Worm (Caenorhabditis elegans) whole organism, young adult: ENCODE measurements around the gene R13A5.11.

Source experiments
- B0019.2 ChIP-seq: fragments of 200-800 bp; sonication (Bioruptor generic); conservative IDR thresholded peaks from 2 replicates; pipeline ENCODE4 v1.3.6; 2022; ENCODE audit warnings: missing genetic modification reagents, missing genetic modification characterization, missing compliant biosample characterization
- F10E7.11 ChIP-seq: sonication (generic microtip); optimal IDR thresholded peaks from 2 replicates; lab custom pipeline; 2017; ENCODE audit warnings: mild to moderate bottlenecking, missing genetic modification characterization, moderate library complexity, missing compliant biosample characterization
- F23B12.7 ChIP-seq: sonication (generic microtip); optimal IDR thresholded peaks from 2 replicates; lab custom pipeline; 2017; ENCODE audit warnings: missing genetic modification characterization, mild to moderate bottlenecking, missing compliant biosample characterization, antibody characterized with exemption, moderate library complexity; ENCODE audit not compliant: insufficient read depth
- F33H1.4 ChIP-seq: fragments of 200-800 bp; sonication (Bioruptor generic); IDR thresholded peaks from 2 replicates; pipeline ENCODE4 v1.3.6; 2022; ENCODE audit warnings: missing genetic modification reagents, missing genetic modification characterization, missing compliant biosample characterization
- F37B4.10 ChIP-seq: fragments of 200-800 bp; sonication (Bioruptor generic); IDR thresholded peaks from 2 replicates; pipeline ENCODE4 v1.3.6; 2022; ENCODE audit warnings: missing genetic modification characterization, missing compliant biosample characterization
- F49E8.2 ChIP-seq: sonication (generic microtip); optimal IDR thresholded peaks from 3 replicates; lab custom pipeline; 2017; ENCODE audit warnings: missing genetic modification characterization, mild to moderate bottlenecking, missing compliant biosample characterization, antibody characterized with exemption, moderate library complexity; ENCODE audit not compliant: insufficient read depth
- F52B5.7 ChIP-seq: sonication (generic microtip); optimal IDR thresholded peaks from 2 replicates; lab custom pipeline; 2016; ENCODE audit warnings: mild to moderate bottlenecking, missing genetic modification characterization, missing compliant biosample characterization
- K12H6.12 ChIP-seq: fragments of 200-800 bp; sonication (Bioruptor generic); optimal IDR thresholded peaks from 2 replicates; lab custom pipeline; 2018; ENCODE audit warnings: mild to moderate bottlenecking, missing genetic modification characterization, missing compliant biosample characterization
- T07F8.4 ChIP-seq: sonication (generic microtip); optimal IDR thresholded peaks from 2 replicates; lab custom pipeline; 2016; ENCODE audit warnings: mild to moderate bottlenecking, missing genetic modification characterization, moderate library complexity, missing compliant biosample characterization
- ama-1 ChIP-seq, 3 experiments: fragments of 150-350 bp in 1 of 3; sonication (generic microtip) in 2 of 3; optimal IDR thresholded peaks; 2 replicates each; lab custom pipeline; 2014 to 2018; ENCODE audit warnings: missing biosample characterization in 2 of 3, missing genetic modification characterization in 2 of 3, missing genetic modification reagents in 2 of 3
- attf-5 ChIP-seq: fragments of 200-800 bp; sonication (Bioruptor generic); optimal IDR thresholded peaks from 2 replicates; lab custom pipeline; 2018; ENCODE audit warnings: mild to moderate bottlenecking, missing genetic modification characterization, missing compliant biosample characterization
- bed-2 ChIP-seq: fragments of 200-800 bp; sonication (Bioruptor generic); IDR thresholded peaks from 2 replicates; pipeline ENCODE4 v1.3.6; 2022; ENCODE audit warnings: missing genetic modification reagents, missing genetic modification characterization, missing compliant biosample characterization
- cebp-1 ChIP-seq, 2 experiments: fragments of 200-800 bp in 1 of 2; sonication (Bioruptor generic) in 1 of 2; sonication (generic microtip) in 1 of 2; IDR thresholded peaks in 1 of 2; optimal IDR thresholded peaks in 1 of 2; 2 replicates each; pipeline versions ENCODE4 v1.3.6 to Lab custom; 2017 to 2022; ENCODE audit warnings: missing compliant biosample characterization in 2 of 2, missing genetic modification characterization in 2 of 2, mild to moderate bottlenecking in 1 of 2, missing genetic modification reagents in 1 of 2, moderate library complexity in 1 of 2
- ceh-40 ChIP-seq: fragments of 200-800 bp; sonication (Bioruptor generic); IDR thresholded peaks from 2 replicates; pipeline ENCODE4 v1.3.6; 2022; ENCODE audit warnings: missing genetic modification characterization, missing compliant biosample characterization
- dox-1 ChIP-seq: fragments of 200-800 bp; sonication (Bioruptor generic); IDR thresholded peaks from 2 replicates; pipeline ENCODE4 v1.3.6; 2022; ENCODE audit warnings: missing genetic modification reagents, missing genetic modification characterization, missing compliant biosample characterization
- gei-17 ChIP-seq: fragments of 200-800 bp; sonication (Bioruptor generic); optimal IDR thresholded peaks from 2 replicates; lab custom pipeline; 2018; ENCODE audit warnings: mild to moderate bottlenecking, missing genetic modification characterization, missing compliant biosample characterization
- hlh-26 ChIP-seq: fragments of 200-800 bp; sonication (Bioruptor generic); conservative IDR thresholded peaks from 2 replicates; pipeline ENCODE4 v1.3.6; 2022; ENCODE audit warnings: missing genetic modification reagents, missing genetic modification characterization, missing compliant biosample characterization
- hmg-1.2 ChIP-seq: fragments of 200-800 bp; sonication (Bioruptor generic); IDR thresholded peaks from 2 replicates; pipeline ENCODE4 v1.3.6; 2022; ENCODE audit warnings: missing genetic modification reagents, missing genetic modification characterization, missing compliant biosample characterization
- let-607 ChIP-seq, 2 experiments: fragments of 200-800 bp in 1 of 2; sonication (Bioruptor generic) in 1 of 2; sonication (generic microtip) in 1 of 2; optimal IDR thresholded peaks; 2 replicates each; lab custom pipeline; 2016 to 2018; ENCODE audit warnings: mild to moderate bottlenecking in 2 of 2, missing compliant biosample characterization in 2 of 2, missing genetic modification characterization in 2 of 2, moderate library complexity in 2 of 2, missing genotype in 1 of 2
- lin-35 ChIP-seq, 3 experiments: fragments of 150-350 bp in 2 of 3; sonication (generic microtip) in 1 of 3; optimal IDR thresholded peaks; 2 replicates each; lab custom pipeline; 2014 to 2018; ENCODE audit warnings: missing biosample characterization in 3 of 3, missing genetic modification characterization in 3 of 3, missing genetic modification reagents in 3 of 3
- lin-40 ChIP-seq: sonication (generic microtip); optimal IDR thresholded peaks from 2 replicates; lab custom pipeline; 2016; ENCODE audit warnings: missing genetic modification characterization, mild to moderate bottlenecking, missing compliant biosample characterization, missing genotype, missing genetic modification reagents
- lin-54 ChIP-seq: fragments of 200-800 bp; sonication (Bioruptor generic); optimal IDR thresholded peaks from 2 replicates; lab custom pipeline; 2018; ENCODE audit warnings: mild to moderate bottlenecking, missing genetic modification characterization, missing compliant biosample characterization
- lsl-1 ChIP-seq: fragments of 200-800 bp; sonication (Bioruptor generic); optimal IDR thresholded peaks from 2 replicates; lab custom pipeline; 2018; ENCODE audit warnings: mild to moderate bottlenecking, missing genetic modification characterization, moderate library complexity, missing compliant biosample characterization
- madf-10 ChIP-seq: sonication (generic microtip); optimal IDR thresholded peaks from 2 replicates; lab custom pipeline; 2016; ENCODE audit warnings: mild to moderate bottlenecking, missing genetic modification characterization, missing compliant biosample characterization
- madf-3 ChIP-seq: fragments of 200-800 bp; sonication (Bioruptor generic); IDR thresholded peaks from 2 replicates; pipeline ENCODE4 v1.3.6; 2022; ENCODE audit warnings: missing genetic modification reagents, missing genetic modification characterization, missing compliant biosample characterization
- mel-28 ChIP-seq: sonication (generic microtip); optimal IDR thresholded peaks from 2 replicates; lab custom pipeline; 2016; ENCODE audit warnings: borderline replicate concordance, mild to moderate bottlenecking, missing genetic modification characterization, missing compliant biosample characterization
- pbrm-1 ChIP-seq: fragments of 200-800 bp; sonication (Bioruptor generic); IDR thresholded peaks from 2 replicates; pipeline ENCODE4 v1.3.6; 2022; ENCODE audit warnings: missing genetic modification reagents, missing genetic modification characterization, missing compliant biosample characterization
- pha-4 ChIP-seq: fragments of 150-350 bp; sonication (generic microtip); optimal IDR thresholded peaks from 2 replicates; lab custom pipeline; 2014; ENCODE audit warnings: missing biosample characterization, missing genetic modification reagents, missing genetic modification characterization
- sdz-38 ChIP-seq: sonication (generic microtip); optimal IDR thresholded peaks from 2 replicates; lab custom pipeline; 2016; ENCODE audit warnings: missing genotype, missing genetic modification characterization, missing compliant biosample characterization
- snpc-1.3 ChIP-seq: sonication (generic microtip); optimal IDR thresholded peaks from 2 replicates; lab custom pipeline; 2017; ENCODE audit warnings: missing genetic modification characterization, mild to moderate bottlenecking, missing compliant biosample characterization, antibody characterized with exemption, moderate library complexity, missing genotype, missing genetic modification reagents; ENCODE audit not compliant: insufficient read depth
- snpc-4 ChIP-seq, 5 experiments: fragments of 150-350 bp in 1 of 5; sonication (generic microtip) in 4 of 5; optimal IDR thresholded peaks; 2 replicates each; lab custom pipeline; 2014 to 2018; ENCODE audit warnings: missing genetic modification characterization in 5 of 5, missing biosample characterization in 3 of 5, antibody characterized with exemption in 2 of 5, mild to moderate bottlenecking in 2 of 5, missing compliant biosample characterization in 2 of 5, missing genotype in 2 of 5, moderate library complexity in 2 of 5, missing genetic modification reagents in 1 of 5
- tbp1 ChIP-seq: fragments of 200-800 bp; sonication (Bioruptor generic); optimal IDR thresholded peaks from 2 replicates; lab custom pipeline; 2018; ENCODE audit warnings: mild to moderate bottlenecking, missing genetic modification characterization, missing compliant biosample characterization
- unc-62 ChIP-seq: fragments of 150-350 bp; optimal IDR thresholded peaks from 2 replicates; lab custom pipeline; 2014; ENCODE audit warnings: missing biosample characterization, missing genetic modification reagents, missing genetic modification characterization
- xnd-1 ChIP-seq: sonication (generic microtip); optimal IDR thresholded peaks from 2 replicates; lab custom pipeline; 2016; ENCODE audit warnings: missing genotype, missing genetic modification reagents, missing genetic modification characterization, missing compliant biosample characterization
- zim-3 ChIP-seq: sonication (generic microtip); optimal IDR thresholded peaks from 2 replicates; lab custom pipeline; 2017; ENCODE audit warnings: mild to moderate bottlenecking, missing genetic modification characterization, moderate library complexity, missing compliant biosample characterization
- ztf-25 ChIP-seq: fragments of 200-800 bp; sonication (Bioruptor generic); IDR thresholded peaks from 2 replicates; pipeline ENCODE4 v1.3.6; 2022; ENCODE audit warnings: missing genetic modification reagents, missing genetic modification characterization, missing compliant biosample characterization
- ztf-28 ChIP-seq: fragments of 200-800 bp; sonication (Bioruptor generic); IDR thresholded peaks from 2 replicates; pipeline ENCODE4 v1.3.6; 2022; ENCODE audit warnings: missing genetic modification reagents, missing genetic modification characterization, missing compliant biosample characterization
- ztf-3 ChIP-seq: fragments of 200-800 bp; sonication (Bioruptor generic); optimal IDR thresholded peaks from 2 replicates; lab custom pipeline; 2018; ENCODE audit warnings: mild to moderate bottlenecking, missing genetic modification characterization, missing compliant biosample characterization

R13A5.11 gene

DNA sequence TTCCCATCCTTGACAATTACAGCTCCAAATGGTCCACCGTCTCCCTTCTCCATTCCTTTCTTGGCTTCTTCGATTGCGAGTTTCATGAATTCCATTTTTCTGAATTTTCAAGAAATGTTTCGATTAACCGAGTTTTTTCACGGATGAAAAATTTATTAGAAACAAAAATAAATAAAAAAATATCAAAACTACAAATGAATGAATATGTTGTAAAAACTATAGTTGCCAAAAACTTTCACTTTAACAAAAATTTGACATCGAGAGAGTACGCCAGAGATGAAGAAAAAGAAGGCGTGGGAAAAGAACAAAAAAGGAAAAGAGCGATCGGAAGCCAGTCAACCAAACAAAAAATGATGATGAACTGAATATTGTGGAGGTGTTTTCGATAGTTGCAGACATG lies 10.2 kb downstream of the R13A5.11 start, which contains the start of gene R13A5.10:
Gene R13A5.10, minus strand, starts transcription at position 101 of the 400 bp plus-strand sequence.
- TF ChIP-seq ztf-25 (GFP tag; lab: Robert Waterston, UW) (no peak), F52B5.7 (tag; lab: Kevin White, UChicago) (no peak), F10E7.11 (no peak), bed-2 (GFP tag; lab: Robert Waterston, UW) (no peak), let-607 (tag; optimal IDR thresholded peaks at IDR 0.05; lab: Kevin White, UChicago) (no peak), ceh-40 (GFP tag; lab: Robert Waterston, UW) (no peak), ama-1 (optimal IDR thresholded peaks at IDR 0.05; lab: Kevin White, UChicago) (no peak), ama-1 (GFP tag; optimal IDR thresholded peaks at IDR 0.05; lab: Kevin White, UChicago) (no peak), gei-17 (GFP tag; lab: Kevin White, UChicago) (no peak), unc-62 (GFP tag; lab: Kevin White, UChicago) (no peak), lsl-1 (no peak), hlh-26 (GFP tag; lab: Robert Waterston, UW) (no peak), snpc-4 (GFP tag; optimal IDR thresholded peaks at IDR 0.05; lab: Kevin White, UChicago) (no peak), snpc-4 (tag; optimal IDR thresholded peaks at IDR 0.05; lab: Kevin White, UChicago) (no peak), sdz-38 (tag; lab: Kevin White, UChicago) (no peak), T07F8.4 (no peak)

DNA sequence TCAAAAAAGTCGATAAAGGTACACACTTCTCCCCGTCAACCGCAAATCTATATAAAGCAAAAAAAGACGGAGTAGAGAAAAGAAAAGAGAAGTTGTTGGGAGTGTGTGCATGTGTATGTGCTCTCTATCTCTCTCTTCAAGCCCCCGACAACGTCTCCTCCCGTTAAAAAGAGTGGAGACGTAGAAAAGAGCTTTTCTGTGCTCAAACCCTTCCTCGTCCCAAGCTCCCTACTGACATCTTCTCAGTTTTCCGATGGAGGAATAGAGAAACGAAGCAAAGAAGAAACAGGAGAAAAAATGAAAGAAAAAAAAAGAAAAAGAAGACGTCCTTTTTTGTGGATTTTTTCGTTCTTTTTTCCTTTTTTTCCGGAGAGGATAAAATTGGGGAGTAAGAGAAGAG lies 12.5 kb downstream of the R13A5.11 start:
- TF ChIP-seq ztf-3 (no peak), K12H6.12 (peak; percentile 6), lin-35 (GFP tag; optimal IDR thresholded peaks at IDR 0.05; lab: Kevin White, UChicago) (peak in 1 of 3 experiments; percentile 12), pha-4 (tag; lab: Kevin White, UChicago) (no peak), cebp-1 (GFP tag; IDR thresholded peaks at IDR 0.05; lab: Robert Waterston, UW) (no peak), cebp-1 (tag; optimal IDR thresholded peaks at IDR 0.05; lab: Kevin White, UChicago) (peak; percentile 11)

DNA sequence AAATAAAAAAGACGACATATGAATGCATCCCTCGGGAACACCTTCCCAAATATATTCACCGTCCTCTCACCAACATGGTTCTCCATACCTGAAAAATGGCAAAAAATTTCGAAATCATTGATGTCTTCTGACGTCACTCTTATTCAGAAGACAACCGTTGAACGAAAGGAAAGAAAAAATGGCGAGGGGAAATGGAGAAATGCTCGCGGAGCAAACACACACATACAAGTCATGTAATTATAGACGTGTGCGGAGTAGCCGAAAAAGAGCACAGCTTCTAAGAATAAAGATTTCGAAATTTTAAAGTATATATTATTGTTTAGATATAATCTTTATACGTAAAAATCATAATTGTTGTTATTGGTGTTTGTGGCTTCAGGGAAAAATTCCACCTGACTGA lies 13.8 kb downstream of the R13A5.11 start, which contains the start of gene mfsd-6:
Gene mfsd-6, minus strand, starts transcription at position 88 of the 400 bp plus-strand sequence.
- TF ChIP-seq madf-3 (GFP tag; lab: Robert Waterston, UW) (no peak), F37B4.10 (GFP tag; lab: Robert Waterston, UW) (no peak), cebp-1 (GFP tag; IDR thresholded peaks at IDR 0.05; lab: Robert Waterston, UW) (no peak), cebp-1 (tag; optimal IDR thresholded peaks at IDR 0.05; lab: Kevin White, UChicago) (peak; percentile 55), xnd-1 (tag; lab: Kevin White, UChicago) (no peak)

DNA sequence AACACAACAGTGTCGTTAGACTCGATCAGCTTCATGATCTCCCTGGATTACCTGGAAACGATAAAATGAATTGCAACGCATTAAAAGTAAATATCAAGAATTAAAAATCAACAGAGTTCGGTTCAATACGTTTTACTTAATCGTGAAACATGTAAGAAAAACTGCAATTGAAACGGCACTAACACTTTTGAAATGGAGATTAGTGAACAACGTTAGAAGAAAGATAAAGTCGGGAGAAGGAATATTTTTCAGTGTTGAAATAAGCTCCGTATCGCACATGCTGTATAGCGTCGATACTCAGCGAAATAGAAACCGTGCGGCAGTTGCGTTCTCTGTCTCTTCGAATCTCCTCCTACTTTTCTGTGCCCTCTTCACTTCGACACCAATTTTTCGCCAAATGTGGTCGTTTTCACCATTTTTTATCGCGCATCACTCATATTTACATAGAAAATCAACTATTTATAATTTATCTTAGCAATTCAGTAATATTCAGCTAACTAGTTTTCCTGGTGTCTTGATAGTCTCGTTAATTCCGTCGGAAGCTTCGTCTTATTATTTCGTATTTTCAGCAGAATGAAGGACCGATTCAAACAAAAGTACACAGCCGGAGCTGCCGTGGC lies 20.2 kb downstream of the R13A5.11 start, which contains the start of the genes rpl-9 and lpd-7:
Gene rpl-9, minus strand, starts transcription at position 51 of the 620 bp plus-strand sequence.
Gene lpd-7, plus strand, starts transcription at position 570 of the 620 bp plus-strand sequence.
- TF ChIP-seq snpc-4 (GFP tag; optimal IDR thresholded peaks at IDR 0.05; lab: Kevin White, UChicago) = no peak
- TF ChIP-seq snpc-4 (tag; optimal IDR thresholded peaks at IDR 0.05; lab: Kevin White, UChicago) = peak in 2 of 4 experiments; percentile 27 to 75
- TF ChIP-seq madf-10 = peak; percentile 1
- peak; percentile 34 for TF ChIP-seq F49E8.2 (tag; lab: Kevin White, UChicago)
- peak; percentile 67; the same call in 1 of the 2 replicates for TF ChIP-seq madf-3 (GFP tag; lab: Robert Waterston, UW)
- peak; percentile 47 for TF ChIP-seq attf-5 (GFP tag; lab: Kevin White, UChicago)
- TF ChIP-seq hmg-1.2 (GFP tag; lab: Robert Waterston, UW) = peak; percentile 82; the same call in 1 of the 2 replicates
- TF ChIP-seq B0019.2 = no peak
- peak; percentile 37; the same call in 1 of the 2 replicates for TF ChIP-seq F33H1.4
- peak in 1 of 3 experiments; percentile 29 for TF ChIP-seq lin-35 (GFP tag; optimal IDR thresholded peaks at IDR 0.05; lab: Kevin White, UChicago)
- TF ChIP-seq tbp1 (GFP tag; lab: Kevin White, UChicago) = peak; percentile 22
- TF ChIP-seq ztf-28 = peak; percentile 55; the same call in 1 of the 2 replicates
- TF ChIP-seq pbrm-1 = peak; percentile 47; the same call in 1 of the 2 replicates
- peak; percentile 75 for TF ChIP-seq F23B12.7 (tag; lab: Kevin White, UChicago)
- peak; percentile 40 for TF ChIP-seq lin-40 (tag; lab: Kevin White, UChicago)
- TF ChIP-seq dox-1 (GFP tag; lab: Robert Waterston, UW) = peak; percentile 53; the same call in 1 of the 2 replicates
- no peak for TF ChIP-seq zim-3 (tag; lab: Kevin White, UChicago)
- TF ChIP-seq lsl-1 = peak; percentile 42
- no peak for TF ChIP-seq unc-62 (GFP tag; lab: Kevin White, UChicago)
- no peak for TF ChIP-seq mel-28 (tag; lab: Kevin White, UChicago)
- TF ChIP-seq snpc-1.3 = peak; percentile 4
- no peak for TF ChIP-seq F37B4.10 (GFP tag; lab: Robert Waterston, UW)
- peak; percentile 24 for TF ChIP-seq lin-54 (GFP tag; lab: Kevin White, UChicago)
